Worm (Caenorhabditis elegans) whole organism, L4 larva: ENCODE data around the gene Y54G2A.48.

Experiments
- D1046.2 ChIP-seq: fragments of 200-800 bp; sonication (Bioruptor generic); IDR thresholded peaks from 2 replicates; pipeline ENCODE4 v1.3.6; 2022; ENCODE audit warnings: missing genetic modification characterization, missing compliant biosample characterization
- F26F4.8 ChIP-seq: fragments of 200-800 bp; sonication (Bioruptor generic); conservative IDR thresholded peaks from 2 replicates; pipeline ENCODE4 v1.3.6; 2022; ENCODE audit warnings: missing genetic modification characterization, missing compliant biosample characterization
- F37D6.2 ChIP-seq: sonication (generic microtip); optimal IDR thresholded peaks from 2 replicates; lab custom pipeline; 2016; ENCODE audit warnings: mild to moderate bottlenecking, missing genetic modification characterization, missing compliant biosample characterization
- F44E2.7 ChIP-seq: fragments of 200-800 bp; sonication (Bioruptor generic); IDR thresholded peaks from 2 replicates; pipeline ENCODE4 v2.1.2; 2022; ENCODE audit warnings: missing genetic modification characterization, missing compliant biosample characterization
- F49E8.2 ChIP-seq: sonication (generic microtip); optimal IDR thresholded peaks from 2 replicates; lab custom pipeline; 2016; ENCODE audit warnings: missing compliant biosample characterization, mild to moderate bottlenecking, missing genetic modification characterization, borderline replicate concordance
- T26A8.4 ChIP-seq: fragments of 200-800 bp; sonication (Bioruptor generic); IDR thresholded peaks from 2 replicates; pipeline ENCODE4 v1.3.6; 2022; ENCODE audit warnings: missing genetic modification characterization, missing compliant biosample characterization
- Y48G9A.11 ChIP-seq: fragments of 200-800 bp; sonication (Bioruptor generic); IDR thresholded peaks from 2 replicates; pipeline ENCODE4 v1.3.6; 2022; ENCODE audit warnings: missing genetic modification reagents, missing genetic modification characterization, missing compliant biosample characterization
- ZK337.2 ChIP-seq: fragments of 200-800 bp; sonication (Bioruptor generic); IDR thresholded peaks from 2 replicates; pipeline ENCODE4 v1.3.6; 2022; ENCODE audit warnings: missing genetic modification reagents, missing genetic modification characterization, missing compliant biosample characterization
- aha-1 ChIP-seq: fragments of 150-350 bp; peaks from one replicate; lab custom pipeline; 2014; ENCODE audit warnings: missing biosample characterization, missing genetic modification characterization
- attf-4 ChIP-seq: sonication (generic microtip); optimal IDR thresholded peaks from 3 replicates; lab custom pipeline; 2017; ENCODE audit warnings: missing biosample characterization, missing genetic modification characterization
- ceh-20 ChIP-seq: fragments of 200-800 bp; sonication (Bioruptor generic); IDR thresholded peaks from 2 replicates; pipeline ENCODE4 v1.3.6; 2022; ENCODE audit warnings: missing genetic modification reagents, missing genetic modification characterization, missing compliant biosample characterization
- ceh-62 ChIP-seq: sonication (generic microtip); optimal IDR thresholded peaks from 2 replicates; lab custom pipeline; 2017; ENCODE audit warnings: missing biosample characterization, missing genetic modification characterization
- ceh-82 ChIP-seq: sonication (generic microtip); optimal IDR thresholded peaks from 2 replicates; lab custom pipeline; 2017; ENCODE audit warnings: missing biosample characterization, missing genetic modification characterization
- daf-16 ChIP-seq, 3 experiments: sonication (generic microtip); optimal IDR thresholded peaks; 2 replicates each; lab custom pipeline; 2016 to 2017; ENCODE audit warnings: missing genetic modification characterization in 3 of 3, missing genetic modification reagents in 3 of 3, mild to moderate bottlenecking in 2 of 3, missing compliant biosample characterization in 2 of 3, missing biosample characterization in 1 of 3, moderate library complexity in 1 of 3
- daf-19 ChIP-seq: fragments of 200-800 bp; sonication (Bioruptor generic); conservative IDR thresholded peaks from 2 replicates; pipeline ENCODE4 v1.3.6; 2022; ENCODE audit warnings: missing genetic modification characterization, missing compliant biosample characterization
- daf-8 ChIP-seq: fragments of 200-800 bp; sonication (Bioruptor generic); IDR thresholded peaks from 2 replicates; pipeline ENCODE4 v1.3.6; 2022; ENCODE audit warnings: missing genetic modification characterization, missing compliant biosample characterization
- dmd-9 ChIP-seq: fragments of 200-800 bp; sonication (Bioruptor generic); IDR thresholded peaks from 2 replicates; pipeline ENCODE4 v1.3.6; 2022; ENCODE audit warnings: missing genetic modification reagents, missing genetic modification characterization, missing compliant biosample characterization
- dpl-1 ChIP-seq: fragments of 150-350 bp; optimal IDR thresholded peaks from 2 replicates; lab custom pipeline; 2014; ENCODE audit warnings: missing biosample characterization, missing genetic modification reagents, missing genetic modification characterization
- duxl-1 ChIP-seq: sonication (generic microtip); optimal IDR thresholded peaks from 2 replicates; lab custom pipeline; 2016; ENCODE audit warnings: mild to moderate bottlenecking, missing genetic modification characterization, moderate library complexity, missing compliant biosample characterization; ENCODE audit not compliant: poor library complexity
- dve-1 ChIP-seq: sonication (generic microtip); optimal IDR thresholded peaks from 2 replicates; lab custom pipeline; 2017; ENCODE audit warnings: antibody characterized with exemption, mild to moderate bottlenecking, missing genetic modification characterization, missing compliant biosample characterization; ENCODE audit not compliant: insufficient read depth
- egl-43 ChIP-seq: fragments of 200-800 bp; sonication (Bioruptor generic); IDR thresholded peaks from 2 replicates; pipeline ENCODE4 v1.3.6; 2022; ENCODE audit warnings: missing genetic modification reagents, missing genetic modification characterization, missing compliant biosample characterization
- hif-1 ChIP-seq, 2 experiments: sonication (generic microtip); optimal IDR thresholded peaks; 2 replicates each; lab custom pipeline; 2016 to 2017; ENCODE audit warnings: missing compliant biosample characterization in 2 of 2, missing genetic modification characterization in 2 of 2, missing genetic modification reagents in 2 of 2, missing genotype in 2 of 2, mild to moderate bottlenecking in 1 of 2
- jun-1 ChIP-seq: fragments of 150-350 bp; optimal IDR thresholded peaks from 2 replicates; lab custom pipeline; 2014; ENCODE audit warnings: missing biosample characterization, missing genetic modification reagents, missing genetic modification characterization
- lin-29 ChIP-seq: fragments of 200-800 bp; sonication (Bioruptor generic); IDR thresholded peaks from 2 replicates; pipeline ENCODE4 v1.3.6; 2022; ENCODE audit warnings: missing genetic modification reagents, missing genetic modification characterization, missing compliant biosample characterization
- lin-38 ChIP-seq: fragments of 200-800 bp; sonication (Bioruptor generic); IDR thresholded peaks from 2 replicates; pipeline ENCODE4 v1.3.6; 2022; ENCODE audit warnings: missing genetic modification reagents, missing genetic modification characterization, missing compliant biosample characterization
- lin-39 ChIP-seq: fragments of 150-350 bp; optimal IDR thresholded peaks from 2 replicates; lab custom pipeline; 2014; ENCODE audit warnings: missing biosample characterization, missing genetic modification reagents, missing genetic modification characterization
- lsy-2 ChIP-seq, 2 experiments: fragments of 150-350 bp in 1 of 2; sonication (generic microtip) in 1 of 2; optimal IDR thresholded peaks; 2 replicates each; lab custom pipeline; 2014 to 2017; ENCODE audit warnings: missing biosample characterization in 2 of 2, missing genetic modification characterization in 2 of 2
- mep-1 ChIP-seq: fragments of 150-350 bp; sonication (generic microtip); optimal IDR thresholded peaks from 3 replicates; lab custom pipeline; 2014; ENCODE audit warnings: missing biosample characterization, missing genetic modification characterization
- mes-2 ChIP-seq: sonication (generic microtip); optimal IDR thresholded peaks from 2 replicates; lab custom pipeline; 2016; ENCODE audit warnings: missing genotype, mild to moderate bottlenecking, missing genetic modification characterization, missing compliant biosample characterization; ENCODE audit not compliant: poor library complexity, severe bottlenecking
- mxl-3 ChIP-seq: fragments of 200-800 bp; sonication (Bioruptor generic); optimal IDR thresholded peaks from 2 replicates; lab custom pipeline; 2018; ENCODE audit warnings: mild to moderate bottlenecking, missing genetic modification characterization, missing compliant biosample characterization
- nhr-102 ChIP-seq: sonication (generic microtip); optimal IDR thresholded peaks from 2 replicates; lab custom pipeline; 2016; ENCODE audit warnings: mild to moderate bottlenecking, missing genetic modification characterization, moderate library complexity, missing compliant biosample characterization
- nhr-237 ChIP-seq: sonication (generic microtip); optimal IDR thresholded peaks from 2 replicates; lab custom pipeline; 2017; ENCODE audit warnings: missing biosample characterization, missing genetic modification characterization
- nhr-25 ChIP-seq: sonication (generic microtip); optimal IDR thresholded peaks from 2 replicates; lab custom pipeline; 2017; ENCODE audit warnings: missing genetic modification characterization, mild to moderate bottlenecking, missing compliant biosample characterization, antibody characterized with exemption, moderate library complexity, borderline replicate concordance; ENCODE audit not compliant: insufficient read depth
- nhr-77 ChIP-seq: fragments of 150-350 bp; optimal IDR thresholded peaks from 2 replicates; lab custom pipeline; 2014; ENCODE audit warnings: missing biosample characterization, missing genetic modification characterization
- pha-4 ChIP-seq, 2 experiments: fragments of 150-350 bp in 1 of 2; fragments of 200-800 bp in 1 of 2; sonication (Bioruptor generic) in 1 of 2; IDR thresholded peaks in 1 of 2; optimal IDR thresholded peaks in 1 of 2; 2 replicates each; pipeline versions ENCODE4 v1.3.6 to Lab custom; 2014 to 2022; ENCODE audit warnings: missing genetic modification characterization in 2 of 2, missing genetic modification reagents in 2 of 2, missing biosample characterization in 1 of 2, missing compliant biosample characterization in 1 of 2
- saeg-2 ChIP-seq: fragments of 200-800 bp; sonication (Bioruptor generic); IDR thresholded peaks from 2 replicates; pipeline ENCODE4 v1.3.6; 2022; ENCODE audit warnings: missing genetic modification reagents, missing genetic modification characterization, missing compliant biosample characterization
- set-16 ChIP-seq: fragments of 200-800 bp; sonication (Bioruptor generic); IDR thresholded peaks from 2 replicates; pipeline ENCODE4 v1.3.6; 2022; ENCODE audit warnings: missing genetic modification reagents, missing genetic modification characterization, missing compliant biosample characterization
- snpc-1.2 ChIP-seq: fragments of 200-800 bp; sonication (Bioruptor generic); IDR thresholded peaks from 2 replicates; pipeline ENCODE4 v1.3.6; 2022; ENCODE audit warnings: missing genetic modification reagents, missing genetic modification characterization, missing compliant biosample characterization
- spr-3 ChIP-seq: fragments of 200-800 bp; sonication (Bioruptor generic); optimal IDR thresholded peaks from 2 replicates; lab custom pipeline; 2018; ENCODE audit warnings: mild to moderate bottlenecking, missing genetic modification characterization, missing compliant biosample characterization
- tra-1 ChIP-seq: fragments of 200-800 bp; sonication (Bioruptor generic); IDR thresholded peaks from 2 replicates; pipeline ENCODE4 v1.3.6; 2022; ENCODE audit warnings: missing genetic modification reagents, missing genetic modification characterization, missing compliant biosample characterization
- unc-130 ChIP-seq: sonication (generic microtip); optimal IDR thresholded peaks from 2 replicates; lab custom pipeline; 2016; ENCODE audit warnings: missing genetic modification reagents, missing genetic modification characterization, missing compliant biosample characterization
- vab-7 ChIP-seq: fragments of 200-800 bp; sonication (Bioruptor generic); IDR thresholded peaks from 2 replicates; pipeline ENCODE4 v1.3.6; 2022; ENCODE audit warnings: missing genetic modification reagents, missing genetic modification characterization, missing compliant biosample characterization
- ztf-11 ChIP-seq: fragments of 150-350 bp; optimal IDR thresholded peaks from 2 replicates; lab custom pipeline; 2014; ENCODE audit warnings: missing biosample characterization, missing genetic modification characterization
- ztf-7 ChIP-seq: fragments of 150-350 bp; optimal IDR thresholded peaks from 2 replicates; lab custom pipeline; 2014; ENCODE audit warnings: missing biosample characterization, missing genetic modification characterization

Y54G2A.48 gene

ce11 chrIV:2851625-2852024 is 19.1 kb upstream of the Y54G2A.48 start:
- TF ChIP-seq F26F4.8 (no peak), aha-1 (tag; lab: Kevin White, UChicago) (peak; percentile 91)

ce11 chrIV:2850586-2850985 is 18.1 kb upstream of the Y54G2A.48 start, which contains the start of gene clec-85:
clec-85 (plus strand) TSS chrIV:2850886.
- no peak for TF ChIP-seq hif-1 (tag; optimal IDR thresholded peaks at IDR 0.05; lab: Kevin White, UChicago)
- no peak for TF ChIP-seq ceh-62 (tag; lab: Kevin White, UChicago)
- TF ChIP-seq attf-4 (tag; lab: Kevin White, UChicago) = no peak
- TF ChIP-seq ceh-82 (tag; lab: Kevin White, UChicago) = no peak
- no peak for TF ChIP-seq D1046.2

ce11 chrIV:2849269-2849668 is 16.8 kb upstream of the Y54G2A.48 start:
- TF ChIP-seq egl-43 (GFP tag; lab: Robert Waterston, UW) (0 out of 2 replicates have a peak, but pooled peaks have one; percentile 27), F49E8.2 (no peak), set-16 (GFP tag; lab: Robert Waterston, UW) (peak; percentile 77), snpc-1.2 (GFP tag; lab: Robert Waterston, UW) (peak; percentile 31; the same call in 1 of the 2 replicates)

ce11 chrIV:2846264-2846663 is 13.8 kb upstream of the Y54G2A.48 start, which contains the start of gene Y54G2A.40:
Y54G2A.40 (plus strand) TSS chrIV:2846476.
- TF ChIP-seq nhr-25 (no peak), ceh-20 (GFP tag; lab: Robert Waterston, UW) (no peak), tra-1 (GFP tag; lab: Robert Waterston, UW) (no peak), daf-16 (GFP tag; optimal IDR thresholded peaks at IDR 0.05; lab: Kevin White, UChicago) (peak in 1 of 2 experiments; percentile 81), daf-16 (tag; optimal IDR thresholded peaks at IDR 0.05; lab: Kevin White, UChicago) (peak; percentile 91), Y48G9A.11 (GFP tag; lab: Robert Waterston, UW) (no peak), ztf-11 (tag; lab: Kevin White, UChicago) (no peak), mep-1 (tag; lab: Kevin White, UChicago) (peak; percentile 14), dve-1 (tag; lab: Kevin White, UChicago) (peak; percentile 28), snpc-1.2 (GFP tag; lab: Robert Waterston, UW) (no peak), daf-8 (GFP tag; lab: Robert Waterston, UW) (no peak), lin-38 (GFP tag; lab: Robert Waterston, UW) (peak; percentile 30; the same call in 1 of the 2 replicates), spr-3 (GFP tag; lab: Kevin White, UChicago) (no peak), dpl-1 (GFP tag; lab: Kevin White, UChicago) (peak; percentile 33), daf-19 (GFP tag; lab: Robert Waterston, UW) (no peak), dmd-9 (no peak), lin-29 (GFP tag; lab: Robert Waterston, UW) (no peak), mes-2 (tag; lab: Kevin White, UChicago) (peak; percentile 62), F44E2.7 (GFP tag; lab: Robert Waterston, UW) (no peak), T26A8.4 (GFP tag; lab: Robert Waterston, UW) (no peak), ceh-82 (tag; lab: Kevin White, UChicago) (no peak), mxl-3 (GFP tag; lab: Kevin White, UChicago) (no peak), saeg-2 (GFP tag; lab: Robert Waterston, UW) (no peak), lsy-2 (tag; optimal IDR thresholded peaks at IDR 0.05; lab: Kevin White, UChicago) (peak in 1 of 2 experiments; percentile 76), lin-39 (tag; lab: Kevin White, UChicago) (no peak), nhr-237 (tag; lab: Kevin White, UChicago) (no peak), vab-7 (GFP tag; lab: Robert Waterston, UW) (no peak), F49E8.2 (no peak), nhr-77 (tag; lab: Kevin White, UChicago) (peak; percentile 4), ZK337.2 (no peak), duxl-1 (tag; lab: Kevin White, UChicago) (no peak), F37D6.2 (tag; lab: Kevin White, UChicago) (no peak), nhr-102 (tag; lab: Kevin White, UChicago) (no peak), ztf-7 (no peak), unc-130 (no peak), jun-1 (no peak), pha-4 (GFP tag; IDR thresholded peaks at IDR 0.05; lab: Robert Waterston, UW) (no peak), pha-4 (tag; optimal IDR thresholded peaks at IDR 0.05; lab: Kevin White, UChicago) (peak; percentile 80)
